Fruit fly (Drosophila melanogaster) whole organism, embryonic: Measurements from ENCODE around the gene CG3625.
A peak's percentile ranks its signal among the peaks of the same experiment; 100 is the strongest.

Experiments used
- Antp ChIP-seq: fragments of 200-800 bp; sonication (Bioruptor generic); optimal IDR thresholded peaks from 3 replicates; lab custom pipeline; 2016; ENCODE audit warnings: missing biosample characterization, missing genetic modification characterization
- BtbVII ChIP-seq: fragments of 200-800 bp; sonication (Bioruptor generic); optimal IDR thresholded peaks from 3 replicates; lab custom pipeline; 2017; ENCODE audit warnings: missing biosample characterization, mild to moderate bottlenecking, missing genetic modification characterization
- CG10147 ChIP-seq: fragments of 200-800 bp; sonication (Bioruptor generic); optimal IDR thresholded peaks from 2 replicates; lab custom pipeline; 2019; ENCODE audit warnings: missing biosample characterization, mild to moderate bottlenecking, missing genetic modification characterization, moderate library complexity
- CG10431 ChIP-seq: fragments of 200-800 bp; sonication (Bioruptor generic); optimal IDR thresholded peaks from 3 replicates; lab custom pipeline; 2018; ENCODE audit warnings: missing biosample characterization, mild to moderate bottlenecking, missing genetic modification characterization
- CG11723 ChIP-seq: fragments of 200-800 bp; sonication (Bioruptor generic); optimal IDR thresholded peaks from 2 replicates; lab custom pipeline; 2017; ENCODE audit warnings: missing biosample characterization, mild to moderate bottlenecking, missing genetic modification characterization
- CG12659 ChIP-seq: fragments of 200-800 bp; sonication (Bioruptor generic); optimal IDR thresholded peaks from 3 replicates; lab custom pipeline; 2017; ENCODE audit warnings: mild to moderate bottlenecking, missing biosample characterization, missing genetic modification reagents, missing genetic modification characterization
- CG12769 ChIP-seq: fragments of 200-800 bp; sonication (Bioruptor generic); optimal IDR thresholded peaks from 2 replicates; lab custom pipeline; 2019; ENCODE audit warnings: missing biosample characterization, mild to moderate bottlenecking, missing genetic modification characterization, moderate library complexity
- CG13287 ChIP-seq: fragments of 200-800 bp; sonication (Bioruptor generic); IDR thresholded peaks from 2 replicates; pipeline ENCODE4 v1.3.6; 2022; ENCODE audit warnings: missing biosample characterization, missing genetic modification characterization; ENCODE audit not compliant: partially characterized antibody
- CG16813 ChIP-seq: fragments of 200-800 bp; sonication (Bioruptor generic); IDR thresholded peaks from 3 replicates; pipeline ENCODE4 v1.3.6; 2022; ENCODE audit warnings: missing biosample characterization, missing genetic modification characterization; ENCODE audit not compliant: partially characterized antibody
- CG17829 ChIP-seq: fragments of 200-800 bp; optimal IDR thresholded peaks from 2 replicates; lab custom pipeline; 2019; ENCODE audit warnings: missing biosample characterization, mild to moderate bottlenecking, missing genetic modification characterization, moderate library complexity
- CG2120 ChIP-seq: fragments of 200-800 bp; sonication (Bioruptor generic); optimal IDR thresholded peaks from 3 replicates; lab custom pipeline; 2016; ENCODE audit warnings: missing biosample characterization, missing genetic modification characterization
- CG4707 ChIP-seq: fragments of 200-800 bp; sonication (Bioruptor generic); optimal IDR thresholded peaks from 2 replicates; lab custom pipeline; 2018; ENCODE audit warnings: missing biosample characterization, mild to moderate bottlenecking, missing genetic modification characterization, moderate library complexity
- CG4854 ChIP-seq: fragments of 200-800 bp; sonication (Bioruptor generic); optimal IDR thresholded peaks from 2 replicates; lab custom pipeline; 2016; ENCODE audit warnings: missing biosample characterization, missing genetic modification characterization, inconsistent platforms
- CG7987 ChIP-seq: fragments of 200-800 bp; sonication (Bioruptor generic); optimal IDR thresholded peaks from 2 replicates; lab custom pipeline; 2018; ENCODE audit warnings: missing biosample characterization, mild to moderate bottlenecking, missing genetic modification characterization, moderate library complexity
- CG8924 ChIP-seq: fragments of 200-800 bp; optimal IDR thresholded peaks from 3 replicates; lab custom pipeline; 2019; ENCODE audit warnings: missing biosample characterization, mild to moderate bottlenecking, missing genetic modification characterization, moderate library complexity
- CG8944 ChIP-seq: fragments of 200-800 bp; sonication (Bioruptor generic); optimal IDR thresholded peaks from 3 replicates; lab custom pipeline; 2016; ENCODE audit warnings: missing biosample characterization, missing genetic modification characterization
- CG9876 ChIP-seq: fragments of 200-800 bp; sonication (Bioruptor generic); optimal IDR thresholded peaks from 2 replicates; lab custom pipeline; 2016; ENCODE audit warnings: missing biosample characterization, missing genetic modification characterization
- CrebB ChIP-seq: fragments of 200-800 bp; sonication (Bioruptor generic); optimal IDR thresholded peaks from 3 replicates; lab custom pipeline; 2018; ENCODE audit warnings: missing biosample characterization, mild to moderate bottlenecking, missing genetic modification characterization
- HLH3B ChIP-seq: fragments of 200-800 bp; sonication (Bioruptor generic); IDR thresholded peaks from 2 replicates; pipeline ENCODE4 v1.3.6; 2022; ENCODE audit warnings: missing biosample characterization, missing genetic modification characterization
- Hr3 ChIP-seq: fragments of 200-800 bp; sonication (Bioruptor generic); optimal IDR thresholded peaks from 3 replicates; lab custom pipeline; 2016; ENCODE audit warnings: missing biosample characterization, missing genetic modification characterization
- Hr39 ChIP-seq: fragments of >200 bp; optimal IDR thresholded peaks from 2 replicates; lab custom pipeline; 2017
- Hr78 ChIP-seq, 2 experiments: fragments of 200-800 bp in 1 of 2; fragments of >200 bp in 1 of 2; sonication (Bioruptor generic) in 1 of 2; optimal IDR thresholded peaks; 2 replicates each; lab custom pipeline; 2017 to 2019; ENCODE audit warnings: missing biosample characterization in 2 of 2, missing genetic modification characterization in 2 of 2, mild to moderate bottlenecking in 1 of 2, moderate library complexity in 1 of 2
- Lhr ChIP-seq: fragments of 200-800 bp; sonication (Bioruptor generic); optimal IDR thresholded peaks from 3 replicates; lab custom pipeline; 2017; ENCODE audit warnings: mild to moderate bottlenecking, missing biosample characterization, missing genetic modification reagents, missing genetic modification characterization
- Opbp ChIP-seq: fragments of 200-800 bp; sonication (Bioruptor generic); IDR thresholded peaks from 3 replicates; pipeline ENCODE4 v1.3.6; 2022; ENCODE audit warnings: missing biosample characterization, missing genetic modification characterization; ENCODE audit not compliant: partially characterized antibody
- PHDP ChIP-seq: fragments of 200-800 bp; sonication (Bioruptor generic); optimal IDR thresholded peaks from 3 replicates; lab custom pipeline; 2018; ENCODE audit warnings: missing biosample characterization, mild to moderate bottlenecking, missing genetic modification characterization, moderate library complexity
- Ptx1 ChIP-seq: fragments of 200-800 bp; sonication (Bioruptor generic); IDR thresholded peaks from 2 replicates; pipeline ENCODE4 v1.3.6; 2022; ENCODE audit warnings: missing biosample characterization, missing genetic modification characterization
- Spps ChIP-seq: fragments of 200-800 bp; sonication (Bioruptor generic); optimal IDR thresholded peaks from 2 replicates; lab custom pipeline; 2018; ENCODE audit warnings: missing biosample characterization, mild to moderate bottlenecking, missing genetic modification characterization
- ab ChIP-seq: fragments of 200-800 bp; sonication (Bioruptor generic); optimal IDR thresholded peaks from 2 replicates; lab custom pipeline; 2016; ENCODE audit warnings: missing biosample characterization, missing genetic modification characterization
- ash1 ChIP-seq: fragments of 200-800 bp; sonication (Bioruptor generic); optimal IDR thresholded peaks from 2 replicates; lab custom pipeline; 2018; ENCODE audit warnings: missing biosample characterization, mild to moderate bottlenecking, missing genetic modification characterization
- ato ChIP-seq: fragments of 200-800 bp; sonication (Bioruptor generic); IDR thresholded peaks from 2 replicates; pipeline ENCODE4 v1.3.6; 2022; ENCODE audit warnings: missing biosample characterization, missing genetic modification characterization; ENCODE audit not compliant: partially characterized antibody
- bab2 ChIP-seq: fragments of 200-800 bp; sonication (Bioruptor generic); optimal IDR thresholded peaks from 2 replicates; lab custom pipeline; 2016; ENCODE audit warnings: missing biosample characterization, missing genetic modification characterization
- dan ChIP-seq: fragments of 200-800 bp; sonication (Bioruptor generic); IDR thresholded peaks from 2 replicates; pipeline ENCODE4 v1.3.6; 2022; ENCODE audit warnings: missing biosample characterization, missing genetic modification characterization
- dmrt99B ChIP-seq: fragments of 200-800 bp; sonication (Bioruptor generic); optimal IDR thresholded peaks from 2 replicates; lab custom pipeline; 2018; ENCODE audit warnings: missing biosample characterization, mild to moderate bottlenecking, missing genetic modification characterization, moderate library complexity
- en ChIP-seq: fragments of 200-800 bp; sonication (Bioruptor generic); optimal IDR thresholded peaks from 2 replicates; lab custom pipeline; 2016; ENCODE audit warnings: missing biosample characterization, missing genetic modification characterization
- ewg ChIP-seq: fragments of 200-800 bp; sonication (Bioruptor generic); optimal IDR thresholded peaks from 3 replicates; lab custom pipeline; 2017; ENCODE audit warnings: mild to moderate bottlenecking, missing biosample characterization, missing genetic modification reagents, missing genetic modification characterization
- gem ChIP-seq: fragments of 200-800 bp; sonication (Bioruptor generic); optimal IDR thresholded peaks from 2 replicates; lab custom pipeline; 2019; ENCODE audit warnings: missing biosample characterization, mild to moderate bottlenecking, missing genetic modification characterization, moderate library complexity
- gsb-n ChIP-seq: fragments of 200-800 bp; sonication (Bioruptor generic); optimal IDR thresholded peaks from 3 replicates; lab custom pipeline; 2018; ENCODE audit warnings: missing biosample characterization, mild to moderate bottlenecking, missing genetic modification characterization
- lmd ChIP-seq: fragments of 200-800 bp; sonication (Bioruptor generic); IDR thresholded peaks from 2 replicates; pipeline ENCODE4 v1.3.6; 2022; ENCODE audit warnings: missing biosample characterization, missing genetic modification characterization
- lola ChIP-seq, 3 experiments: fragments of >200 bp in 2 of 3; fragments of 200-800 bp in 1 of 3; sonication (Bioruptor generic) in 1 of 3; optimal IDR thresholded peaks; 2 replicates each; lab custom pipeline; 2017 to 2019; ENCODE audit warnings: missing biosample characterization in 3 of 3, missing genetic modification characterization in 3 of 3, mild to moderate bottlenecking in 1 of 3, moderate library complexity in 1 of 3
- onecut ChIP-seq: fragments of 200-800 bp; sonication (Bioruptor generic); IDR thresholded peaks from 2 replicates; pipeline ENCODE4 v1.3.6; 2022; ENCODE audit warnings: missing biosample characterization, missing genetic modification characterization
- phol ChIP-seq: fragments of 200-800 bp; sonication (Bioruptor generic); optimal IDR thresholded peaks from 3 replicates; lab custom pipeline; 2018; ENCODE audit warnings: missing biosample characterization, mild to moderate bottlenecking, missing genetic modification characterization, moderate library complexity
- salm ChIP-seq: fragments of 200-800 bp; sonication (Bioruptor generic); optimal IDR thresholded peaks from 2 replicates; lab custom pipeline; 2018; ENCODE audit warnings: missing biosample characterization, mild to moderate bottlenecking, missing genetic modification characterization
- shn ChIP-seq: fragments of 200-800 bp; sonication (Bioruptor generic); optimal IDR thresholded peaks from 3 replicates; lab custom pipeline; 2016; ENCODE audit warnings: missing biosample characterization, missing genetic modification characterization
- sqz ChIP-seq: fragments of 200-800 bp; sonication (Bioruptor generic); optimal IDR thresholded peaks from 3 replicates; lab custom pipeline; 2018; ENCODE audit warnings: missing biosample characterization, mild to moderate bottlenecking, missing genetic modification characterization
- stc ChIP-seq: fragments of 200-800 bp; sonication (Bioruptor generic); IDR thresholded peaks from 2 replicates; pipeline ENCODE4 v1.3.6; 2022; ENCODE audit warnings: missing biosample characterization, missing genetic modification characterization
- vfl ChIP-seq: fragments of 200-800 bp; sonication (Bioruptor generic); optimal IDR thresholded peaks from 2 replicates; lab custom pipeline; 2016; ENCODE audit warnings: missing biosample characterization, missing genetic modification characterization
- vnd ChIP-seq: fragments of 200-800 bp; sonication (Bioruptor generic); IDR thresholded peaks from 3 replicates; pipeline ENCODE4 v1.3.6; 2022; ENCODE audit warnings: missing biosample characterization, missing genetic modification characterization; ENCODE audit not compliant: partially characterized antibody
- vvl ChIP-seq: fragments of 200-800 bp; sonication (Bioruptor generic); IDR thresholded peaks from 2 replicates; pipeline ENCODE4 v1.3.6; 2022; ENCODE audit warnings: missing biosample characterization, missing genetic modification characterization
- zen2 ChIP-seq: fragments of 200-800 bp; sonication (Bioruptor generic); IDR thresholded peaks from 3 replicates; pipeline ENCODE4 v1.3.6; 2022; ENCODE audit warnings: missing biosample characterization, missing genetic modification characterization; ENCODE audit not compliant: partially characterized antibody
- zf30C ChIP-seq: fragments of 200-800 bp; sonication (Bioruptor generic); optimal IDR thresholded peaks from 3 replicates; lab custom pipeline; 2018; ENCODE audit warnings: missing biosample characterization, mild to moderate bottlenecking, missing genetic modification characterization

The CG3625 gene

DNA sequence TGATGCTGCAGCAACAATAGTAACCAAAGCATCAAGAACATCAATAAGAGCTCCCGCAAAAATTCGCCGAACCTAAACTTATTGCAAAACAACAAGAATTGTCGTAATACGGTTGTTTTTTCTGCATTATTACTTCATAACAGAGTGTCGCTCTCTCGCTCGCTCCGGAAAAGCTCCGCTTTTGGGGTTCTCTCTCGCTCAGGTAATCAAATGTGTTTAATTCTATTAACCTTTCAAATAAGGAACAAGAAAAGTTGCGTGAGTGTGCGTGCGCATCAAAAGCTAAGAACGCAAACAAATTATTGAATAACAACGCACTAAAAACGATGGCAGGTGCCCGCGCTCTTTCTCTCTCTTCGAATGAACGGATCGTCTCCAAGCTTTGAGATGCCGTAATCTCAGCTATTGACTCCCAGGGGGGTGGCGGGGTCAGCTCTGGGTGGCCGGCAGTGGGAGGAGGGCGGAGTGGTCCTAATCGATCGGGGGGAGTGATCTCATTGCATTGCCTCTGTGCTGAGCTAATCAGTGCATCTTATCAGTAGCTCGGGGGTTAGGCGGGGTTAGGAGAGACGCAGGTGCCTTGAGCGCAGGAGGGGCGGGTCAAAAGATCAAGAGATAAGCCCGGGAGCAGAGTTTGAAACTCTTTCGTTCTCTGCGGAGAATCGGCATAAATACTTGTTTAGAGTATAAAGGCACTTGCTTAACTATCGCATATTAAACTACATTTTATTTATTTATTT lies 14.8 kb upstream of the CG3625 start (continued):
- TF ChIP-seq lola (GFP tag; optimal IDR thresholded peaks at IDR 0.05; lab: Kevin White, UChicago): no peak
- TF ChIP-seq phol (tag; lab: Kevin White, UChicago): no peak
- no peak for TF ChIP-seq onecut (GFP tag; lab: Robert Waterston, UW)
- no peak for TF ChIP-seq sqz
- TF ChIP-seq CG2120 (GFP tag; lab: Kevin White, UChicago): no peak
- TF ChIP-seq Hr3 (GFP tag; lab: Kevin White, UChicago): no peak
- no peak for TF ChIP-seq en
- TF ChIP-seq Ptx1 (GFP tag; lab: Robert Waterston, UW): no peak
- no peak for TF ChIP-seq bab2 (GFP tag; lab: Kevin White, UChicago)
- TF ChIP-seq CG4707 (GFP tag; lab: Kevin White, UChicago): no peak
- TF ChIP-seq CG8944: no peak
- TF ChIP-seq vfl (GFP tag; lab: Kevin White, UChicago): no peak
- no peak for TF ChIP-seq Antp (GFP tag; lab: Kevin White, UChicago)
- TF ChIP-seq CG11723 (GFP tag; lab: Kevin White, UChicago): no peak
- TF ChIP-seq zf30C (GFP tag; lab: Kevin White, UChicago): no peak
- no peak for TF ChIP-seq Hr39
- no peak for TF ChIP-seq vnd (GFP tag; lab: Robert Waterston, UW)
- no peak for TF ChIP-seq gem (tag; lab: Kevin White, UChicago)
- TF ChIP-seq CG4854 (GFP tag; lab: Kevin White, UChicago): no peak
- TF ChIP-seq BtbVII (GFP tag; lab: Kevin White, UChicago): peak; percentile 23
- 0 out of 2 replicates have a peak, but pooled peaks have one; percentile 25 for TF ChIP-seq ato (GFP tag; lab: Robert Waterston, UW)
- no peak for TF ChIP-seq salm (tag; lab: Kevin White, UChicago)
- no peak for TF ChIP-seq zen2 (GFP tag; lab: Robert Waterston, UW)
- TF ChIP-seq stc (GFP tag; lab: Robert Waterston, UW): 0 out of 2 replicates have a peak, but pooled peaks have one; percentile 2
- no peak for TF ChIP-seq CG7987 (GFP tag; lab: Kevin White, UChicago)
- no peak for TF ChIP-seq CG9876 (GFP tag; lab: Kevin White, UChicago)
- TF ChIP-seq CrebB (tag; lab: Kevin White, UChicago): no peak
- TF ChIP-seq Spps: no peak
- peak in 1 of 2 experiments; percentile 92 for TF ChIP-seq Hr78 (GFP tag; optimal IDR thresholded peaks at IDR 0.05; lab: Kevin White, UChicago)
- TF ChIP-seq dmrt99B (tag; lab: Kevin White, UChicago): no peak
- no peak for TF ChIP-seq CG10147 (GFP tag; lab: Kevin White, UChicago)
- TF ChIP-seq CG12769 (tag; lab: Kevin White, UChicago): peak; percentile 55
- no peak for TF ChIP-seq CG13287 (GFP tag; lab: Robert Waterston, UW)
- TF ChIP-seq CG8924 (tag; lab: Kevin White, UChicago): no peak
- TF ChIP-seq ab (GFP tag; lab: Kevin White, UChicago): no peak
- no peak for TF ChIP-seq dan (GFP tag; lab: Robert Waterston, UW)
- no peak for TF ChIP-seq PHDP (tag; lab: Kevin White, UChicago)
- TF ChIP-seq Opbp (GFP tag; lab: Robert Waterston, UW): no peak

DNA sequence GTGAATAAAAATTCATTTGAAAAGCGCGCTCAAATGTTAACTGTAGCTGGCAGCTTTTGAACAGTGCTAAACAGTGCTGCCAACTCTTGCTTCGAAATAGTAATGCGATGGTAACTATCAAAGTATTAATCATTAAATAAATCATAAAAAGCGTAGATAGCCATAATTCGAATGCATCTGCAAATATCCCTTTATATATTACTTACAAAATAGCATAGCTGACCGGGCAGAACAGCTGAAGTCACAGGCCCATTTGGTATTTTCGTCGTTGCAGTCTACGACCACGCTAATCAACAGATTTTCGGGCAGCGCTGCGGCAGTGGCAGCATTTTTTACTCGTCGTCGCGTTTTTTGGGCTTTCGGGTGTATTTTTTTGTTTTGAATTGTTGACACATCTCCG lies 14.1 kb upstream of the CG3625 start, which contains the start of gene Plc21C:
TSS of gene Plc21C (plus strand) at position 290 of the 400 bp plus-strand sequence.
- TF ChIP-seq shn: peak; percentile 34
- no peak for TF ChIP-seq CG10431 (GFP tag; lab: Kevin White, UChicago)
- peak; percentile 69 for TF ChIP-seq CG17829 (tag; lab: Kevin White, UChicago)
- TF ChIP-seq ash1: no peak
- peak; percentile 75 for TF ChIP-seq Lhr
- TF ChIP-seq CG12659: peak; percentile 69
- TF ChIP-seq CG16813 (GFP tag; lab: Robert Waterston, UW): peak; percentile 53; the same call in 2 of the 3 replicates
- TF ChIP-seq lmd (GFP tag; lab: Robert Waterston, UW): no peak
- TF ChIP-seq ewg (GFP tag; lab: Kevin White, UChicago): peak; percentile 17
- TF ChIP-seq HLH3B: no peak; the same call in 1 of the 2 replicates
- peak; percentile 65 for TF ChIP-seq vvl (GFP tag; lab: Robert Waterston, UW)
- TF ChIP-seq gsb-n (tag; lab: Kevin White, UChicago): peak; percentile 36
